Fruit fly (Drosophila melanogaster): ENCODE measurements around the gene CG7246.

Gene CG7246

dm6 chrX:9086702-9087179 is 5.9 kb upstream of the CG7246 start, which contains the start of gene CG32706:
TSS of gene CG32706 (plus strand) at chrX:9087129.
- 0 out of 3 replicates have a peak, but pooled peaks have one; percentile 43 for TF ChIP-seq CG7963 (GFP tag; IDR thresholded peaks at IDR 0.05; ENCODE audit: partially characterized antibody)
- TF ChIP-seq CG14860 (GFP tag; IDR thresholded peaks at IDR 0.05; ENCODE audit: partially characterized antibody): peak; percentile 41; the same call in 1 of the 3 replicates
- TF ChIP-seq Opbp (GFP tag; IDR thresholded peaks at IDR 0.05; ENCODE audit: partially characterized antibody): peak; percentile 54; the same call in 2 of the 3 replicates
- peak; percentile 54; the same call in 1 of the 2 replicates for TF ChIP-seq Bgb (GFP tag; IDR thresholded peaks at IDR 0.05; ENCODE audit: partially characterized antibody)
- TF ChIP-seq Scr (GFP tag; IDR thresholded peaks at IDR 0.05; ENCODE audit: partially characterized antibody): peak; percentile 58
- TF ChIP-seq nerfin-2 (GFP tag; IDR thresholded peaks at IDR 0.05; ENCODE audit: partially characterized antibody): peak; percentile 44; the same call in 1 of the 2 replicates
- peak; percentile 30; the same call in 1 of the 3 replicates for TF ChIP-seq knrl (GFP tag; IDR thresholded peaks at IDR 0.05; ENCODE audit: partially characterized antibody)
- peak; percentile 51; the same call in 1 of the 3 replicates for TF ChIP-seq vnd (GFP tag; IDR thresholded peaks at IDR 0.05; ENCODE audit: partially characterized antibody)
- peak; percentile 78 for TF ChIP-seq E2f2 (GFP tag; IDR thresholded peaks at IDR 0.05)
- TF ChIP-seq hb (GFP tag; IDR thresholded peaks at IDR 0.05; ENCODE audit: partially characterized antibody): peak; percentile 57; the same call in 2 of the 3 replicates
- TF ChIP-seq tna (GFP tag; IDR thresholded peaks at IDR 0.05; ENCODE audit: partially characterized antibody): peak; percentile 19; the same call in 1 of the 2 replicates
- peak; percentile 60; the same call in 2 of the 4 replicates for TF ChIP-seq Dll (GFP tag; IDR thresholded peaks at IDR 0.05; ENCODE audit: partially characterized antibody)
- TF ChIP-seq HLH4C (GFP tag; IDR thresholded peaks at IDR 0.05; ENCODE audit: partially characterized antibody): peak; percentile 72
- peak; percentile 68; the same call in 2 of the 3 replicates for TF ChIP-seq CG6791 (GFP tag; IDR thresholded peaks at IDR 0.05; ENCODE audit: partially characterized antibody)
- TF ChIP-seq inv (GFP tag; IDR thresholded peaks at IDR 0.05; ENCODE audit: partially characterized antibody): peak; percentile 32; the same call in 1 of the 2 replicates
- TF ChIP-seq CG16813 (GFP tag; IDR thresholded peaks at IDR 0.05; ENCODE audit: partially characterized antibody): peak; percentile 61
- peak; percentile 23 for TF ChIP-seq Sry-δ (GFP tag; optimal IDR thresholded peaks at IDR 0.05)
- 0 out of 3 replicates have a peak, but pooled peaks have one; percentile 9 for TF ChIP-seq row (GFP tag; IDR thresholded peaks at IDR 0.05)
- TF ChIP-seq Dref (GFP tag; IDR thresholded peaks at IDR 0.05): peak; percentile 68
- TF ChIP-seq CG13287 (GFP tag; IDR thresholded peaks at IDR 0.05; ENCODE audit: partially characterized antibody): peak; percentile 53
- peak; percentile 45; the same call in 1 of the 2 replicates for TF ChIP-seq unc-4 (GFP tag; IDR thresholded peaks at IDR 0.05; ENCODE audit: partially characterized antibody)
- peak; percentile 38; the same call in 1 of the 2 replicates for TF ChIP-seq amos (GFP tag; IDR thresholded peaks at IDR 0.05; ENCODE audit: partially characterized antibody)
- TF ChIP-seq bbx (GFP tag; IDR thresholded peaks at IDR 0.05; ENCODE audit: partially characterized antibody): peak; percentile 52; the same call in 1 of the 2 replicates

DNA sequence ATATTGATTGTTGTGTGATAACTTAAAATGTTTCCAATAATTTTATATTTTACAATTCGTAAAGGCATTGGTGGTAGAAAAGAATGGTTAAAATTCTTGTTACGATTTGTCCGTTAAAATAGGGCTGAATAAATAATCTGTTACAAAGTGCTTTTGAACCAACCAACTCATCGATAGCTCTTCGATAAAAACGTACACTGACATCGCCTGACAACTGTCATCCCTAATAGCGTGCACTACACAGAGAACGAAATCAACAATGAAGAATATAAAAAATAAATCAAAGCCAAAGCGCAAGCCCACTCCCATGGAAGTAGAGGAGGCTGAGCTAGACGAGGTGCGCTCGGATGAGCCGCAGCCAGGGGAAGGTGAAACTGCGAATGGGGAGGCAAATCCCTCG is 4.9 kb upstream of the CG7246 start, which contains the start of gene CG32708:
Gene CG32708, plus strand, starts transcription at position 207 of the 400 bp plus-strand sequence.
- TF ChIP-seq CG4404 (GFP tag; IDR thresholded peaks at IDR 0.05): no peak
- TF ChIP-seq hb (GFP tag; IDR thresholded peaks at IDR 0.05; ENCODE audit: partially characterized antibody): peak; percentile 58; the same call in 2 of the 3 replicates
- no peak for TF ChIP-seq mld (GFP tag; IDR thresholded peaks at IDR 0.05; ENCODE audit: partially characterized antibody)
- no peak for TF ChIP-seq gsb-n (tag; optimal IDR thresholded peaks at IDR 0.05)
- TF ChIP-seq ase (GFP tag; IDR thresholded peaks at IDR 0.05): 0 out of 3 replicates have a peak, but pooled peaks have one; percentile 7
- TF ChIP-seq CG8924 (tag; optimal IDR thresholded peaks at IDR 0.05): no peak
- peak; percentile 81 for TF ChIP-seq CG15514 (GFP tag; optimal IDR thresholded peaks at IDR 0.05)
- no peak for TF ChIP-seq CG4730 (GFP tag; IDR thresholded peaks at IDR 0.05)
- TF ChIP-seq tna (GFP tag; IDR thresholded peaks at IDR 0.05; ENCODE audit: partially characterized antibody): 0 out of 2 replicates have a peak, but pooled peaks have one; percentile 48
- no peak for TF ChIP-seq ac (GFP tag; optimal IDR thresholded peaks at IDR 0.05)
- TF ChIP-seq sr (GFP tag; IDR thresholded peaks at IDR 0.05): no peak
- no peak for TF ChIP-seq Nf-YC (tag; optimal IDR thresholded peaks at IDR 0.05)
- TF ChIP-seq al (GFP tag; IDR thresholded peaks at IDR 0.05): no peak
- peak; percentile 86 for TF ChIP-seq Sry-δ (GFP tag; optimal IDR thresholded peaks at IDR 0.05)
- TF ChIP-seq NC2α (GFP tag; optimal IDR thresholded peaks at IDR 0.05): no peak
- TF ChIP-seq gro (GFP tag; optimal IDR thresholded peaks at IDR 0.05): peak; percentile 16
- no peak for TF ChIP-seq Camta (GFP tag; optimal IDR thresholded peaks at IDR 0.05)
- TF ChIP-seq CG13287 (GFP tag; IDR thresholded peaks at IDR 0.05; ENCODE audit: partially characterized antibody): peak; percentile 83
- TF ChIP-seq CG6689 (GFP tag; IDR thresholded peaks at IDR 0.05): no peak
- TF ChIP-seq vnd (GFP tag; IDR thresholded peaks at IDR 0.05; ENCODE audit: partially characterized antibody): peak; percentile 60; the same call in 2 of the 3 replicates
- no peak for TF ChIP-seq H15 (GFP tag; IDR thresholded peaks at IDR 0.05)
- TF ChIP-seq CG42726 (GFP tag; IDR thresholded peaks at IDR 0.05; ENCODE audit: partially characterized antibody): peak; percentile 20; the same call in 1 of the 2 replicates
- no peak for TF ChIP-seq CG10267 (tag; optimal IDR thresholded peaks at IDR 0.05)
- no peak for TF ChIP-seq Rfx (GFP tag; IDR thresholded peaks at IDR 0.05)
- TF ChIP-seq Ada2b (GFP tag; IDR thresholded peaks at IDR 0.05): no peak
- TF ChIP-seq ems (GFP tag; optimal IDR thresholded peaks at IDR 0.05): no peak
- TF ChIP-seq Dll (GFP tag; IDR thresholded peaks at IDR 0.05; ENCODE audit: partially characterized antibody): peak; percentile 75
- TF ChIP-seq amos (GFP tag; IDR thresholded peaks at IDR 0.05; ENCODE audit: partially characterized antibody): peak; percentile 76
